Fruit fly (Drosophila melanogaster) whole organism, embryonic: ENCODE measurements around the gene Sys1.

Source experiments
- Antp ChIP-seq: fragments of 200-800 bp; sonication (Bioruptor generic); optimal IDR thresholded peaks from 3 replicates; lab custom pipeline; 2016; ENCODE audit warnings: missing biosample characterization, missing genetic modification characterization
- Atf-2 ChIP-seq: fragments of 200-800 bp; sonication (Bioruptor generic); optimal IDR thresholded peaks from 2 replicates; lab custom pipeline; 2016; ENCODE audit warnings: missing biosample characterization, missing genetic modification characterization
- BtbVII ChIP-seq: fragments of 200-800 bp; sonication (Bioruptor generic); optimal IDR thresholded peaks from 3 replicates; lab custom pipeline; 2017; ENCODE audit warnings: missing biosample characterization, mild to moderate bottlenecking, missing genetic modification characterization
- C15 ChIP-seq: fragments of 200-800 bp; sonication (Bioruptor generic); IDR thresholded peaks from 3 replicates; pipeline ENCODE4 v1.3.6; 2022; ENCODE audit warnings: missing biosample characterization, missing genetic modification characterization
- CG12219 ChIP-seq: fragments of 200-800 bp; sonication (Bioruptor generic); optimal IDR thresholded peaks from 3 replicates; lab custom pipeline; 2018; ENCODE audit warnings: missing biosample characterization, mild to moderate bottlenecking, missing genetic modification characterization
- CG12769 ChIP-seq: fragments of 200-800 bp; sonication (Bioruptor generic); optimal IDR thresholded peaks from 2 replicates; lab custom pipeline; 2019; ENCODE audit warnings: missing biosample characterization, mild to moderate bottlenecking, missing genetic modification characterization, moderate library complexity
- CG13287 ChIP-seq: fragments of 200-800 bp; sonication (Bioruptor generic); IDR thresholded peaks from 2 replicates; pipeline ENCODE4 v1.3.6; 2022; ENCODE audit warnings: missing biosample characterization, missing genetic modification characterization; ENCODE audit not compliant: partially characterized antibody
- CG14014 ChIP-seq: fragments of 200-800 bp; sonication (Bioruptor generic); IDR thresholded peaks from 2 replicates; pipeline ENCODE4 v1.3.6; 2022; ENCODE audit warnings: missing biosample characterization, missing genetic modification characterization
- CG1602 ChIP-seq: fragments of 200-800 bp; sonication (Bioruptor generic); optimal IDR thresholded peaks from 3 replicates; lab custom pipeline; 2016; ENCODE audit warnings: missing biosample characterization, missing genetic modification characterization
- CG16779 ChIP-seq: fragments of 200-800 bp; sonication (Bioruptor generic); IDR thresholded peaks from 2 replicates; pipeline ENCODE4 v1.3.6; 2022; ENCODE audit warnings: missing biosample characterization, missing genetic modification characterization
- CG18011 ChIP-seq: fragments of 200-800 bp; sonication (Bioruptor generic); optimal IDR thresholded peaks from 2 replicates; lab custom pipeline; 2017; ENCODE audit warnings: missing biosample characterization, missing genetic modification characterization, mild to moderate bottlenecking, moderate library complexity, missing genotype
- CG1832 ChIP-seq: fragments of 200-800 bp; sonication (Bioruptor generic); optimal IDR thresholded peaks from 2 replicates; lab custom pipeline; 2017; ENCODE audit warnings: missing biosample characterization, mild to moderate bottlenecking, missing genetic modification characterization, inconsistent platforms
- CG18619 ChIP-seq: fragments of 200-800 bp; sonication (Bioruptor generic); optimal IDR thresholded peaks from 3 replicates; lab custom pipeline; 2017; ENCODE audit warnings: missing biosample characterization, mild to moderate bottlenecking, missing genetic modification characterization
- CG2889 ChIP-seq: fragments of 200-800 bp; sonication (Bioruptor generic); IDR thresholded peaks from 3 replicates; pipeline ENCODE4 v1.3.6; 2022; ENCODE audit warnings: missing biosample characterization, missing genetic modification characterization
- CG3163 ChIP-seq: fragments of 200-800 bp; sonication (Bioruptor generic); optimal IDR thresholded peaks from 3 replicates; lab custom pipeline; 2016; ENCODE audit warnings: missing biosample characterization, missing genetic modification characterization
- CG32767 ChIP-seq: fragments of 200-800 bp; sonication (Bioruptor generic); IDR thresholded peaks from 2 replicates; pipeline ENCODE4 v1.3.6; 2022; ENCODE audit warnings: missing biosample characterization, missing genetic modification characterization
- CG32772 ChIP-seq: fragments of 200-800 bp; sonication (Bioruptor generic); IDR thresholded peaks from 2 replicates; pipeline ENCODE4 v1.3.6; 2022; ENCODE audit warnings: missing biosample characterization, missing genetic modification characterization
- CG4854 ChIP-seq: fragments of 200-800 bp; sonication (Bioruptor generic); optimal IDR thresholded peaks from 2 replicates; lab custom pipeline; 2016; ENCODE audit warnings: missing biosample characterization, missing genetic modification characterization, inconsistent platforms
- CG6689 ChIP-seq: fragments of 200-800 bp; sonication (Bioruptor generic); IDR thresholded peaks from 2 replicates; pipeline ENCODE4 v1.3.6; 2022; ENCODE audit warnings: missing biosample characterization, missing genetic modification characterization
- CG8765 ChIP-seq: fragments of 200-800 bp; sonication (Bioruptor generic); IDR thresholded peaks from 2 replicates; pipeline ENCODE4 v1.3.6; 2022; ENCODE audit warnings: missing biosample characterization, missing genetic modification characterization
- CG9215 ChIP-seq: fragments of 200-800 bp; sonication (Bioruptor generic); IDR thresholded peaks from 2 replicates; pipeline ENCODE4 v1.3.6; 2022; ENCODE audit warnings: missing biosample characterization, missing genetic modification characterization
- Dad ChIP-seq: fragments of 200-800 bp; sonication (Bioruptor generic); optimal IDR thresholded peaks from 3 replicates; lab custom pipeline; 2016; ENCODE audit warnings: missing biosample characterization, missing genetic modification characterization
- Dek ChIP-seq: fragments of 200-800 bp; sonication (Bioruptor generic); optimal IDR thresholded peaks from 3 replicates; lab custom pipeline; 2019; ENCODE audit warnings: missing biosample characterization, mild to moderate bottlenecking, missing genetic modification characterization, moderate library complexity
- Dp ChIP-seq: fragments of 200-800 bp; sonication (Bioruptor generic); optimal IDR thresholded peaks from 2 replicates; lab custom pipeline; 2018; ENCODE audit warnings: missing biosample characterization, mild to moderate bottlenecking, missing genetic modification characterization, moderate library complexity
- Eip74EF ChIP-seq, 2 experiments: fragments of 200-800 bp in 1 of 2; fragments of >200 bp in 1 of 2; sonication (Bioruptor generic) in 1 of 2; optimal IDR thresholded peaks; 2 replicates each; lab custom pipeline; 2017 to 2019; ENCODE audit warnings: missing biosample characterization in 2 of 2, missing genetic modification characterization in 2 of 2, mild to moderate bottlenecking in 1 of 2, moderate library complexity in 1 of 2
- Elba2 ChIP-seq: fragments of 200-800 bp; sonication (Bioruptor generic); optimal IDR thresholded peaks from 3 replicates; lab custom pipeline; 2016; ENCODE audit warnings: missing biosample characterization, missing genetic modification characterization
- HLH4C ChIP-seq: fragments of 200-800 bp; sonication (Bioruptor generic); IDR thresholded peaks from 3 replicates; pipeline ENCODE4 v1.3.6; 2022; ENCODE audit warnings: missing biosample characterization, missing genetic modification characterization; ENCODE audit not compliant: partially characterized antibody
- HmgD ChIP-seq: fragments of 200-800 bp; sonication (Bioruptor generic); optimal IDR thresholded peaks from 3 replicates; lab custom pipeline; 2016; ENCODE audit warnings: missing biosample characterization, missing genetic modification characterization
- Hr51 ChIP-seq, 2 experiments: fragments of 200-800 bp; sonication (Bioruptor generic); optimal IDR thresholded peaks; 2 replicates in 1 of 2; 3 replicates in 1 of 2; lab custom pipeline; 2016 to 2018; ENCODE audit warnings: missing biosample characterization in 2 of 2, missing genetic modification characterization in 2 of 2, mild to moderate bottlenecking in 1 of 2, moderate library complexity in 1 of 2
- Hr78 ChIP-seq, 2 experiments: fragments of 200-800 bp in 1 of 2; fragments of >200 bp in 1 of 2; sonication (Bioruptor generic) in 1 of 2; optimal IDR thresholded peaks; 2 replicates each; lab custom pipeline; 2017 to 2019; ENCODE audit warnings: missing biosample characterization in 2 of 2, missing genetic modification characterization in 2 of 2, mild to moderate bottlenecking in 1 of 2, moderate library complexity in 1 of 2
- Nf-YA ChIP-seq: fragments of 200-800 bp; sonication (Bioruptor generic); IDR thresholded peaks from 2 replicates; pipeline ENCODE4 v1.3.6; 2022; ENCODE audit warnings: missing biosample characterization, missing genetic modification characterization
- Opbp ChIP-seq: fragments of 200-800 bp; sonication (Bioruptor generic); IDR thresholded peaks from 3 replicates; pipeline ENCODE4 v1.3.6; 2022; ENCODE audit warnings: missing biosample characterization, missing genetic modification characterization; ENCODE audit not compliant: partially characterized antibody
- Ptx1 ChIP-seq: fragments of 200-800 bp; sonication (Bioruptor generic); IDR thresholded peaks from 2 replicates; pipeline ENCODE4 v1.3.6; 2022; ENCODE audit warnings: missing biosample characterization, missing genetic modification characterization
- ase ChIP-seq: fragments of 200-800 bp; sonication (Bioruptor generic); IDR thresholded peaks from 3 replicates; pipeline ENCODE4 v1.3.6; 2022; ENCODE audit warnings: missing biosample characterization, missing genetic modification characterization
- az2 ChIP-seq: fragments of 200-800 bp; sonication (Bioruptor generic); optimal IDR thresholded peaks from 3 replicates; lab custom pipeline; 2016; ENCODE audit warnings: missing biosample characterization, missing genetic modification characterization
- bbx ChIP-seq: fragments of 200-800 bp; sonication (Bioruptor generic); IDR thresholded peaks from 2 replicates; pipeline ENCODE4 v1.3.6; 2022; ENCODE audit warnings: missing biosample characterization, missing genetic modification characterization; ENCODE audit not compliant: partially characterized antibody
- bsh ChIP-seq, 2 experiments: fragments of 200-800 bp; sonication (Bioruptor generic); optimal IDR thresholded peaks; 2 replicates each; lab custom pipeline; 2017 to 2018; ENCODE audit warnings: mild to moderate bottlenecking in 2 of 2, missing biosample characterization in 2 of 2, missing genetic modification characterization in 2 of 2, moderate library complexity in 1 of 2
- chinmo ChIP-seq: fragments of 200-800 bp; sonication (Bioruptor generic); IDR thresholded peaks from 4 replicates; pipeline ENCODE4 v1.3.6; 2022; ENCODE audit warnings: missing biosample characterization, missing genetic modification characterization; ENCODE audit not compliant: partially characterized antibody
- cwo ChIP-seq: fragments of 200-800 bp; sonication (Bioruptor generic); optimal IDR thresholded peaks from 3 replicates; lab custom pipeline; 2017; ENCODE audit warnings: missing biosample characterization, missing genetic modification characterization, mild to moderate bottlenecking, moderate library complexity, missing genetic modification reagents
- dimm ChIP-seq: fragments of 200-800 bp; sonication (Bioruptor generic); IDR thresholded peaks from 2 replicates; pipeline ENCODE4 v1.3.6; 2022; ENCODE audit warnings: missing biosample characterization, missing genetic modification characterization
- dpn ChIP-seq, 2 experiments: fragments of 200-800 bp; sonication (Bioruptor generic); optimal IDR thresholded peaks; 3 replicates each; lab custom pipeline; 2016; ENCODE audit warnings: missing biosample characterization in 2 of 2, missing genetic modification characterization in 2 of 2
- ems ChIP-seq: fragments of 200-800 bp; sonication (Bioruptor generic); optimal IDR thresholded peaks from 3 replicates; lab custom pipeline; 2016; ENCODE audit warnings: missing biosample characterization, missing genetic modification characterization
- fd102C ChIP-seq: fragments of 200-800 bp; sonication (Bioruptor generic); optimal IDR thresholded peaks from 2 replicates; lab custom pipeline; 2018; ENCODE audit warnings: missing biosample characterization, mild to moderate bottlenecking, missing genetic modification characterization, moderate library complexity
- fd96Cb ChIP-seq: fragments of 200-800 bp; sonication (Bioruptor generic); optimal IDR thresholded peaks from 2 replicates; lab custom pipeline; 2018; ENCODE audit warnings: missing biosample characterization, mild to moderate bottlenecking, missing genetic modification characterization, moderate library complexity
- insv ChIP-seq, 2 experiments: fragments of 200-800 bp; sonication (Bioruptor generic); optimal IDR thresholded peaks; 3 replicates each; lab custom pipeline; 2016 to 2018; ENCODE audit warnings: missing biosample characterization in 2 of 2, missing genetic modification characterization in 2 of 2
- kni ChIP-seq: fragments of 200-800 bp; sonication (Bioruptor generic); optimal IDR thresholded peaks from 3 replicates; lab custom pipeline; 2017; ENCODE audit warnings: mild to moderate bottlenecking, missing biosample characterization, missing genetic modification reagents, missing genetic modification characterization
- maf-S ChIP-seq: fragments of 200-800 bp; sonication (Bioruptor generic); optimal IDR thresholded peaks from 2 replicates; lab custom pipeline; 2016; ENCODE audit warnings: missing biosample characterization, missing genetic modification characterization
- nerfin-1 ChIP-seq: fragments of 200-800 bp; sonication (Bioruptor generic); optimal IDR thresholded peaks from 3 replicates; lab custom pipeline; 2019; ENCODE audit warnings: missing biosample characterization, mild to moderate bottlenecking, missing genetic modification characterization, moderate library complexity
- seq ChIP-seq: fragments of 200-800 bp; sonication (Bioruptor generic); IDR thresholded peaks from 2 replicates; pipeline ENCODE4 v1.3.6; 2022; ENCODE audit warnings: missing biosample characterization, missing genetic modification characterization
- stwl ChIP-seq: fragments of 200-800 bp; sonication (Bioruptor generic); optimal IDR thresholded peaks from 3 replicates; lab custom pipeline; 2018; ENCODE audit warnings: missing biosample characterization, mild to moderate bottlenecking, missing genetic modification characterization, moderate library complexity

Sys1 gene

DNA sequence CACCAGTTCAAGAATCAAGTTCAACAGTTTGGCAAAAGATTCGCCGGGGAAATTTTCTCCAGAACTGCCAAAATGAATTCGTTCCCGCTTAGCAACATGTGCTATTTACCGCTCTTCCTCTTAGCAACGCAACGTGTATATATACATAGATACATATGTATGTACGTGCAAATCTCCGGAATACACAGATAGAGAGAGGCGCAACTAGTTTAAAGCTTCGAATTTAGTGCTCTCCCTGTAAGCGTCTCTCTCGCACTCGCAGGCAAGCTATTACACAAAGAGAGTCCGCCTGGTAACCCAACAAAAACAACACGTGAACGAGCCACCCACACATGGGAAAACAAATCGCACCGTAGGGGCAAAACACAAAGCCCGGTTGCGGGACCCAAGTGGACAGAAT is 6.1 kb downstream of the Sys1 start (continued):
- TF ChIP-seq Nf-YA (GFP tag; lab: Robert Waterston, UW) (no peak), CG1602 (GFP tag; lab: Kevin White, UChicago) (no peak), HLH4C (GFP tag; lab: Robert Waterston, UW) (no peak), CG6689 (GFP tag; lab: Robert Waterston, UW) (no peak), CG3163 (no peak), fd102C (GFP tag; lab: Kevin White, UChicago) (no peak), CG32772 (GFP tag; lab: Robert Waterston, UW) (no peak), nerfin-1 (no peak), bbx (GFP tag; lab: Robert Waterston, UW) (no peak), CG9215 (GFP tag; lab: Robert Waterston, UW) (no peak), CG1832 (GFP tag; lab: Kevin White, UChicago) (peak; percentile 10), fd96Cb (tag; lab: Kevin White, UChicago) (no peak), Dp (GFP tag; lab: Kevin White, UChicago) (no peak), C15 (no peak), CG2889 (GFP tag; lab: Robert Waterston, UW) (no peak), CG16779 (no peak), CG12219 (GFP tag; lab: Kevin White, UChicago) (no peak), seq (no peak), CG18011 (GFP tag; lab: Kevin White, UChicago) (no peak), chinmo (GFP tag; lab: Robert Waterston, UW) (0 out of 4 replicates have a peak, but pooled peaks have one; percentile 27), CG32767 (0 out of 2 replicates have a peak, but pooled peaks have one; percentile 11), Eip74EF (GFP tag; optimal IDR thresholded peaks at IDR 0.05; lab: Kevin White, UChicago) (no peak), CG8765 (GFP tag; lab: Robert Waterston, UW) (no peak), insv (GFP tag; optimal IDR thresholded peaks at IDR 0.05; lab: Kevin White, UChicago) (no peak), HmgD (GFP tag; lab: Kevin White, UChicago) (no peak), dimm (no peak), Dad (GFP tag; lab: Kevin White, UChicago) (no peak), Hr78 (GFP tag; optimal IDR thresholded peaks at IDR 0.05; lab: Kevin White, UChicago) (no peak), CG14014 (no peak), maf-S (GFP tag; lab: Kevin White, UChicago) (no peak), stwl (tag; lab: Kevin White, UChicago) (no peak), dpn (GFP tag; optimal IDR thresholded peaks at IDR 0.05; lab: Kevin White, UChicago) (no peak), Dek (no peak), Hr51 (GFP tag; optimal IDR thresholded peaks at IDR 0.05; lab: Kevin White, UChicago) (no peak), cwo (no peak), kni (GFP tag; lab: Kevin White, UChicago) (no peak), CG13287 (GFP tag; lab: Robert Waterston, UW) (peak; percentile 22; the same call in 1 of the 2 replicates), Antp (GFP tag; lab: Kevin White, UChicago) (no peak), Atf-2 (no peak), CG18619 (no peak), Opbp (GFP tag; lab: Robert Waterston, UW) (no peak), CG12769 (tag; lab: Kevin White, UChicago) (peak; percentile 76), Elba2 (GFP tag; lab: Kevin White, UChicago) (no peak), CG4854 (GFP tag; lab: Kevin White, UChicago) (no peak), ems (GFP tag; lab: Kevin White, UChicago) (no peak), Ptx1 (GFP tag; lab: Robert Waterston, UW) (no peak), ase (GFP tag; lab: Robert Waterston, UW) (no peak), BtbVII (GFP tag; lab: Kevin White, UChicago) (no peak), az2 (GFP tag; lab: Kevin White, UChicago) (no peak), bsh (GFP tag; optimal IDR thresholded peaks at IDR 0.05; lab: Kevin White, UChicago) (no peak)
